Worm (Caenorhabditis elegans): Measurements from ENCODE around the gene rps-12.
A peak's percentile ranks its signal among the peaks of the same experiment; 100 is the strongest.

rps-12 gene

DNA sequence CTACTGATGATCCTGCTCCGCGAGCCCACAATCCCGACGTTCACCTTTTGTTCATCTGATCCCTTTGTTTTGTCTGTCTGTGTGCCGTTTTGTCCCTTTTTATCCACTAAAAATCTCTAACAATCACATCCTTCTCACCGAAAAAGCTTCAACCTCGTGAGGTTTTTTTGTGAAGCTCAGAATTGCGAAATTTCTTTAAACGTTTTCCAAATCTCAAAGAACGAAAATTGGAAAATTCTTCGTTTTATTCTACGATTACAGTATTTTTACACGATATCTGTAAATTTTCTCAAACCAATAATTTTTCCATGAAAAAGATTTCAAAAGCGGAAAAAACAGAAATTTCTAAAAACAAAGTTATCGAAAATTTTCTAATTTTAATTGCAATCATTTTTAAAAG is 4.9 kb upstream of the rps-12 start:
- TF ChIP-seq dao-5 (tag; optimal IDR thresholded peaks at IDR 0.05) (no peak), W03F9.2 (tag; optimal IDR thresholded peaks at IDR 0.05) (no peak), him-1 (tag; optimal IDR thresholded peaks at IDR 0.05) (no peak)

DNA sequence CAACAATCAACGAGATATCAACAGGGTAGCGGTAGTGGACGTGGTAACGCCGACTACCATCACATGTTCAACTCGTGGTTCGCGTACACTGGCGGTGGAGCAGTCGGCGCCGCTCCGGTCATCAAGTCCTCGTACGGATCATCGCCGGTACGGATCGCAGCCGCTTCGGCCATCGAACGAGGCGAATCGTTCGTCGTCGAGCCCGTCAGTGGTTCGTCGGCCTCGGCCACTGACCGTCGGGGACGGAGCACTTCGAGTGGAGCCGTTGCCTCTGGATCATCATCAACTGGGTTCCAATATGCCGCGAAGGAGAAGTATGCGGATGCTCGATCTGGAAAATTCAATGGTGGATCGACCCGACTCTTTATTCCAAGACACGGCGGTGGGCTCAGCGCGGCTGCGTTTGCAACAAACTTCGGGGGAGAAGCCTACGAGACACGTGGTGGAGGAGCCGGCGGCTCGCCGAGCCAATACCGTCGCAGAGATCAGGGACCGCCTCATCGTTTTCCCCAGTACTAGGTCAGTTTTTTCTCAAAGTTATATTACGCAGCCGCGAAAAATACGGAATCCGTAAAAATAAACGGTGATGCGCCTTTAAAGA is 3.6 kb upstream of the rps-12 start:
- TF ChIP-seq him-1 (tag; optimal IDR thresholded peaks at IDR 0.05) = no peak
- TF ChIP-seq W03F9.2 (tag; optimal IDR thresholded peaks at IDR 0.05) = no peak
- TF ChIP-seq dao-5 (tag; optimal IDR thresholded peaks at IDR 0.05) = no peak

DNA sequence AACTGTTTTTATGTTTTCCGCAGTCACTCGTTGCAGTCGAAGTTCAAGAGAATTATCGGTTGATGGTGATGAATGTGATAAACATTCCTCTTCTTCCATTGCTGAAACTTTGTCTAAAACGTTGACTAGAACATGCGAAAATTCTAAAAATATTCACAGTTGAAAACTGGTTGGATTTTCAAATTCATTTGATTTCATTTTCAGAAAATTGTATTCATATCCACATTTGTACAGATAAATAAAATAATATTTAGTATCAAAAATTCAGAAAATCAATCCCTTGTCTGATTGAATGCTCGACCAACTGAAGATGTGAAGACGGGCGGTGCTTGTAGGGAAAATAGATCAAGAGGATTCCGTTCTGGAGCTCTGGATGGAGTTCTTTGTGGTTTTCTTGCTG is 1.3 kb upstream of the rps-12 start, which contains the start of gene F54E7.9:
TSS of gene F54E7.9 (minus strand) at position 101 of the 400 bp plus-strand sequence.
- no peak for TF ChIP-seq W03F9.2 (tag; optimal IDR thresholded peaks at IDR 0.05)
- no peak for TF ChIP-seq him-1 (tag; optimal IDR thresholded peaks at IDR 0.05)
- no peak for TF ChIP-seq dao-5 (tag; optimal IDR thresholded peaks at IDR 0.05)

DNA sequence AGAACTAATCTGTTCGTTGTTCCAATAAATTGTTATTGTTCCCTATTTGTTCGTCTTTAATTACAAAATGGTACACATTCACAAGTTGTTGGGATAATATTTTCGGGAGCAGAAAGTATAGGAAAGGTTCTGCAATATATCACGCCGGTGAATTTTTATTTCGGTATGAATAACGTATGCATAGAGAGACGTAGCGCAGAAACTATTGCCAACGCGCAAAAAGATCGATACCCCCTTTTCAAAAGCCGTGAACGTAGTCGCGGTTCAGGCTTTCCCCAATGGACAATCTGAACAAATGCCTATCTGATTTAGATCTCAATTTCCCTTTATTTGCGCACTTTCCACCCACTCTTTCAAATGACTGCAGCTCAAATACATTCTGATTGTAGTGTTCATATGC is 1.0 kb downstream of the rps-12 start, which contains the start of gene pst-2:
TSS of gene pst-2 (plus strand) at position 293 of the 400 bp plus-strand sequence.
- TF ChIP-seq dao-5 (tag; optimal IDR thresholded peaks at IDR 0.05) = no peak
- TF ChIP-seq him-1 (tag; optimal IDR thresholded peaks at IDR 0.05) = no peak
- no peak for TF ChIP-seq W03F9.2 (tag; optimal IDR thresholded peaks at IDR 0.05)

DNA sequence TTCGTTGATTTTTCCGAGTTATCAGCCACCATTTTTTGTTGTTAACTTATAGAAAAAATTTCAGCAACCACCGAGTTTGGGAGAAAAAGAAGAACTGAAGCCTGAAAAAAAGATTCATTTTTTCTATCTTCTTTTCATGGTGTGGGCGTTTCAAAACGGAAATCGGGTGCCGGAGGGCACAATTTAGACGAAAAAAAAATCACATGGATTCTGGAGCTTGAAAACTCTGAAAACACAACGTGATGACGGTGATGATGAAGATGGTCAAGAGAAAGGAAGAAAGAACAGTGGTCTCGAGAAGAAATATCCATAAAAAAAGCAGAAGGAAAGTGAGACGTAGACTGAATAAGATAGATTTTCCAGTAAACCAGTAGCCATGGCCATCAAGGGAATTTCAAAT is 4.9 kb downstream of the rps-12 start, which contains the start of gene rcan-1:
TSS of gene rcan-1 (minus strand) at position 101 of the 400 bp plus-strand sequence.
- TF ChIP-seq him-1 (tag; optimal IDR thresholded peaks at IDR 0.05) (no peak), W03F9.2 (tag; optimal IDR thresholded peaks at IDR 0.05) (no peak), dao-5 (tag; optimal IDR thresholded peaks at IDR 0.05) (no peak)

DNA sequence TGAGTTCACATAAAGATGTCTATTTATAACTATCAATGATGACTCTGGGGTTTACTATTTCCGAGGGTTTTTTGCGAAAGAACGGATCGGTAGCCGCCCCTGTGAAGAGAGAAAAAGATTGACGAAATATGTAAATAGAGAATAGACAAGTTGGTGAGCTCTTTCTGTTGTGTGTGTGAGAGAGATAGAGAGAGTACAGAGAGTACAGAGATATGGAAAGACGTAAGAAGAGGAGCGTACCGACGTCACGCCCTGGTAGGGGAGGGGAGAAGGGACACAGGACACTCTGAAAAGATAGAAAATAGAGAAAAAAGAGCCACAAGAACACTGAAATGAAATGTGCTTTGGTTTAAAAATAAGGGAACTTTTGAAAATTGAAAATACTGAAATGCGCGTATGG is 9.1 kb downstream of the rps-12 start:
- TF ChIP-seq W03F9.2 (tag; optimal IDR thresholded peaks at IDR 0.05) = no peak
- TF ChIP-seq him-1 (tag; optimal IDR thresholded peaks at IDR 0.05) = no peak
- no peak for TF ChIP-seq dao-5 (tag; optimal IDR thresholded peaks at IDR 0.05)

DNA sequence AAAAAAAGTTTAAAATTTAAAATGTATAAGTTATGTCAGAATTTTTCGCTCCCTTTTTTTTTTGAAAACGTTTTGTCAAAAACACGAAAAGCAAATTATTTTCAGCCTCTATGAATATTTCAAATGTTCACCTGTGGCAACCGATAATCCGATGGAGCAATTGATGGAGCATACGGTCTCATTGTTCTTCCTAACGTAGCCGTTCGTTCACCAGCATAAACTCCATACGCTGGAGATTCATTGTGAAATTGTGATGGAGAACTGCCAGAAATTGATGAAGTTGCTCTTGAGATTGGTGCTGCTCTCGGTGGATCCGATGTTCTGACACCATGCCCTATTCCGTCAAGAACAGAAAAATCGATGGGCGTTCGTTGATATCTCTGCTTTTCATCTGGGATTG is 12.7 kb downstream of the rps-12 start:
- TF ChIP-seq W03F9.2 (tag; optimal IDR thresholded peaks at IDR 0.05) (no peak), dao-5 (tag; optimal IDR thresholded peaks at IDR 0.05) (no peak), him-1 (tag; optimal IDR thresholded peaks at IDR 0.05) (no peak)

DNA sequence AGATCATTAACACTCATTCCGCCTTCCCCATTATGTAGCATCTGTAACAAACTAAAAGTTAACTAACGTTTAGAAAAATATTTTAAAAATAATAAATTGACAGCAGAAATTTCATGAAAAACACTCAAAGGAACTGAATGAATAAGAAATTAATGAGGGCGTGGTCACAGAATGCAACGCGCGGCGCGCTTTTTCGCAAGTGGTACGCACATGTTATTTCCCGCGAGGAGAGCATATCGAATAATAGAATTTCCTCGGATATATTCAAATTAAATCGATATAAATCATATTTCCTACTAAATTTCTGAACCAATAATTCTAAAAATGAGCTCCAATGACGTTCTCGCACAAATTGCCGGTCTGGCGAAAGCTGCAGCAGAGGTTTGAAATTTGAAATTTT is 13.6 kb downstream of the rps-12 start, which contains the start of the genes abi-1 and arle-14:
TSS of gene abi-1 (minus strand) at position 51 of the 400 bp plus-strand sequence.
TSS of gene arle-14 (plus strand) at position 217 of the 400 bp plus-strand sequence.
- TF ChIP-seq him-1 (tag; optimal IDR thresholded peaks at IDR 0.05) (no peak), W03F9.2 (tag; optimal IDR thresholded peaks at IDR 0.05) (peak; percentile 2), dao-5 (tag; optimal IDR thresholded peaks at IDR 0.05) (no peak)

DNA sequence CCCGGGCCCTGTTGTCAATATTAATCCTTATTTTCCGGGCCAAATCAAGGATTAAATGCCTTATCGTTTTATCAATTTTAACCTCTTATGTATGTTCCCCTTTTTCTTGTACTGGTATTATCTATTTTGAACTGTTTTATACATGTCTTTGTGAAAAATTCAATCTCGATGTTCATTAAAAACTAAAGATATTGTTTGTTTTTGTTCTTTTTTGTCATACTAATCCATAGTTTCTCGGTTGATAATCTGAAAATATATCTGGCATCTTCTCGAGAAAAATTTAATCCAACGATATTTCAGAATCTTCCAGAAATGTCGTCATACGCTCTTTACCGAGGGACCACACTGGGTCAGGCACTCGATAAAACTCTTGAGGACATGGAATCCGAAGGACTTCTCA is 14.6 kb downstream of the rps-12 start, which contains the start of gene B0336.13:
TSS of gene B0336.13 (plus strand) at position 301 of the 400 bp plus-strand sequence.
- TF ChIP-seq W03F9.2 (tag; optimal IDR thresholded peaks at IDR 0.05) (no peak), dao-5 (tag; optimal IDR thresholded peaks at IDR 0.05) (no peak), him-1 (tag; optimal IDR thresholded peaks at IDR 0.05) (no peak)

DNA sequence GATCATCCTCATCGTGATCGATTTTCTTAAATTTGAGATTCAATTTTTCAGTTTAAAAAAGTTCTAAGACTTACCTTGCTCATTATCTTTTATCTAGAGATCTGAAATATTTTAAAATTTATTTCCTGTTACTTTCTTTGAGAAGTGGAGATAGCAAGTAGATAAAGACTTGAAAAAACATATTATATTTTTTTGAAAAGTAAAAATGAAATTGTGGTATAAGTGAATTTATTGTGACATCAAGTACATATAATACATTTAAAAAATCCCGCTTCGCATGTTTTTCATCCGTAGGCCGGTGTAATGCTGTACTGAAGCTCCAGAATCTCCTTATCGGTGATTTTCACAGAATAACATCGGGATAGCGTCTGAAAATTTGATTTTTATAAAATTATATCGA is 18.2 kb downstream of the rps-12 start, which contains the start of gene B0336.7:
TSS of gene B0336.7 (minus strand) at position 101 of the 400 bp plus-strand sequence.
- TF ChIP-seq dao-5 (tag; optimal IDR thresholded peaks at IDR 0.05) = no peak
- TF ChIP-seq W03F9.2 (tag; optimal IDR thresholded peaks at IDR 0.05) = no peak
- no peak for TF ChIP-seq him-1 (tag; optimal IDR thresholded peaks at IDR 0.05)

DNA sequence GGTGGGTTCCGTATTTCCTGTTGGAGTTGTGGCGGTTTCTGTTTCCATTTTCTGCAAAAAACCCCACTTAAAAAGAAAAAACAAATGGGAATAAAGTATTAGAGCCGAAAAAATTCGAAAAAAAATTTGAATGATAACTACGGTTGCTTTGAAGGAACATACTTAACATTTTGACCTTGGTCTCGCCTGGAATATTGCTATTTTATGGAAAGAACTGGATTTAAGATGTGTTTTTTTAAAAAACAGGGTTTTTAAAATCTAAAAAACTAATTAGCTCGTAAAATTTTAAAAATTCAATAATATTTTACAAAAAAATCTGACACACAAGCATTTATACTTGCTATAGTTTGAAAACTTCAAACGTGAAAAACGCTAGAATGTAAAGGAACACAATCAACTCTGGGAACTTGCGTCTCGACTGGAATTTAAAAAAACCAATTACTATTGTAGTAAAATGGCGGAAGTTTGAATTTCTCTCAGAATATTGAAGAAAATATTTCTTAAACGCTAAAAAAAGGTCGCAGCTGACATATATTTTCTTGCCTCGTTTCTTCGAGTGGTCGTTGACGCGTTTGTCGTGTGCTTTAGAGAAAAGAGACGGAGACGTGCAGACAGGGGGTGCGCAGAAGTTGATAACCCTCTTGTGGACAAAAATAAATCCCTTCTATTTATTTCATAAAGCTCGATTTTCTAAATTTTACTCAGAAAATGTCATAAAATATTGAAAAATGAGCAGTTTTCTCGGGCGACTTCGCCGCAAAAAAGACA is 19.0 kb downstream of the rps-12 start, which contains the start of the genes lgg-3 and rgs-5:
TSS of gene lgg-3 (minus strand) at position 51 of the 768 bp plus-strand sequence.
TSS of gene rgs-5 (plus strand) at position 593 of the 768 bp plus-strand sequence.
- TF ChIP-seq him-1 (tag; optimal IDR thresholded peaks at IDR 0.05) (no peak), dao-5 (tag; optimal IDR thresholded peaks at IDR 0.05) (no peak), W03F9.2 (tag; optimal IDR thresholded peaks at IDR 0.05) (peak; percentile 73)

DNA sequence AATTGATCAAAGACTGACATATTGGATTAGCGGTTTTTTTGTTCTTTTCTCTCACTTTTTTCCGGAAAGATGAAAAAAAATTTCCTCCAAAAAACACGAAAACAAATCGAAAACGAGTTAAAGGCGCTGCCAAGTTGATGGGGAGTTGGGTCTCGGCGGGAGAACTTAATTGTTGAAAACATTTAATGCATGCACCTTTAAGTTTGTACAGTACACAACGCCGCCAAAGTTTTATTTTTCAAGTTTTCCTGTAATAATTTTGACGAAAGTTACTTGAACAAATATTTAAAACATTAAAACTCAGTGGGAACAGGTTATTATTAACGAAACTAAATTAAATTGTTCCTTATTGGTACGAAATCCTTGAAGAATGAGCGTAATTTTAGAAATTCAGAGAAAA is 22.4 kb downstream of the rps-12 start:
- TF ChIP-seq W03F9.2 (tag; optimal IDR thresholded peaks at IDR 0.05) = no peak
- no peak for TF ChIP-seq him-1 (tag; optimal IDR thresholded peaks at IDR 0.05)
- TF ChIP-seq dao-5 (tag; optimal IDR thresholded peaks at IDR 0.05) = no peak

DNA sequence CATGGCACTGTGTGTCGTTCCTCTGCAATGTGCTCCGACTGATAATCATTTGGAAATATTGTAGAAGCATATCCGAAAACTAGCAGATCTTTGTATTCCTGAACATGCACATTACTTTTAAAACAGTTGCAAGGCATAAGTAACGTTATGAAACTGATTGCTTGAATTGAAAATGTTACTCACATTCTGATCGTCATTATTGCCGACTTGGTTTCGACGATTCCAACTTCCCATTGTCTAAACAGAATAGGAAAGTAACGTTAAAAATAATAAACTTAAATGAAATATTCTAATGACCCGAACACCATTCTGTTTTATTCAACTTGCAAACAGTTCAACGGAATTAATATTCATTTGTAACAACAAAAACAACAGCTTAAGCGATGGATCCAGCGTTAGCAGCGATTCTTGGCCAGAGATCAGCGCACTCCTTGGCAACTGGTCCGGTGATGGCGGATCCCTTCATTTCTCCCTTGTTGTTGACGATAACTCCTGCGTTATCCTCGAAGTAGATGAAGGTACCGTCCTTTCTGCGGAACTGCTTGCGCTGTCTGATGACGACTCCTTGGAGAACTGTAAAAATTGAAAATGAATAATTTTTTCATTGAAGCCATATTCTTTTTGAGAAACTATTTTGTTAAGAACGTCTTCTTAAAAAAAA is 26.3 kb downstream of the rps-12 start, which contains the start of gene swp-1:
TSS of gene swp-1 (minus strand) at position 298 of the 661 bp plus-strand sequence.
- TF ChIP-seq W03F9.2 (tag; optimal IDR thresholded peaks at IDR 0.05) (no peak), him-1 (tag; optimal IDR thresholded peaks at IDR 0.05) (no peak), dao-5 (tag; optimal IDR thresholded peaks at IDR 0.05) (no peak)
